In genomic region chr3R:27553921-27554320, dm6 we compare ENCODE assay signal across 1 fruit fly cellular context.
A peak's percentile ranks its signal among the peaks of the same experiment; 100 is the strongest.
TF ChIP-seq lines count a peak whose summit lies in the region.

No protein-coding gene starts in this region.

TF ChIP-seq in whole organism, embryonic, 481 proteins besides CTCF, POLR2A, EP300 and RAD21 (continued from another document and continues in another):
- TF ChIP-seq nmo (GFP tag; optimal IDR thresholded peaks at IDR 0.05; lab: Kevin White, UChicago) (peak; percentile 62), ap (GFP tag; IDR thresholded peaks at IDR 0.05; lab: Robert Waterston, UW) (peak; percentile 50), luna (GFP tag; optimal IDR thresholded peaks at IDR 0.05; lab: Kevin White, UChicago) (no peak), sc (optimal IDR thresholded peaks at IDR 0.05; lab: Kevin White, UChicago) (no peak), sc (GFP tag; optimal IDR thresholded peaks at IDR 0.05; lab: Kevin White, UChicago) (peak; percentile 7), Asciz (GFP tag; optimal IDR thresholded peaks at IDR 0.05; lab: Kevin White, UChicago) (peak; percentile 67), Side (GFP tag; optimal IDR thresholded peaks at IDR 0.05; lab: Kevin White, UChicago) (peak; percentile 13), prd (optimal IDR thresholded peaks at IDR 0.05; lab: Kevin White, UChicago) (no peak), prd (GFP tag; IDR thresholded peaks at IDR 0.05; lab: Robert Waterston, UW) (peak; percentile 75), CG11504 (tag; optimal IDR thresholded peaks at IDR 0.05; lab: Kevin White, UChicago) (peak; percentile 77), CG17829 (tag; optimal IDR thresholded peaks at IDR 0.05; lab: Kevin White, UChicago) (peak; percentile 65), CG9609 (GFP tag; optimal IDR thresholded peaks at IDR 0.05; lab: Kevin White, UChicago) (peak; percentile 6), CG9437 (GFP tag; optimal IDR thresholded peaks at IDR 0.05; lab: Kevin White, UChicago) (peak; percentile 2), CG10366 (GFP tag; IDR thresholded peaks at IDR 0.05; lab: Robert Waterston, UW) (peak; percentile 68), dysf (GFP tag; IDR thresholded peaks at IDR 0.05; lab: Robert Waterston, UW) (no peak), CG18599 (GFP tag; optimal IDR thresholded peaks at IDR 0.05; lab: Kevin White, UChicago) (peak; percentile 52), croc (GFP tag; conservative IDR thresholded peaks at IDR 0.05; lab: Robert Waterston, UW) (0 out of 3 replicates have a peak, but pooled peaks have one; percentile 18), CG5245 (GFP tag; optimal IDR thresholded peaks at IDR 0.05; lab: Kevin White, UChicago) (peak; percentile 47), Lpt (GFP tag; optimal IDR thresholded peaks at IDR 0.05; lab: Kevin White, UChicago) (no peak), gcm (GFP tag; optimal IDR thresholded peaks at IDR 0.05; lab: Kevin White, UChicago) (peak; percentile 26), CG14014 (GFP tag; IDR thresholded peaks at IDR 0.05; lab: Robert Waterston, UW) (no peak), ci (GFP tag; IDR thresholded peaks at IDR 0.05; lab: Robert Waterston, UW) (peak; percentile 82), CG11398 (GFP tag; optimal IDR thresholded peaks at IDR 0.05; lab: Kevin White, UChicago) (no peak), Hr51 (GFP tag; optimal IDR thresholded peaks at IDR 0.05; lab: Kevin White, UChicago) (peak in 1 of 2 experiments; percentile 77), Rx (GFP tag; IDR thresholded peaks at IDR 0.05; lab: Robert Waterston, UW) (peak; percentile 60), zfh1 (GFP tag; IDR thresholded peaks at IDR 0.05; lab: Robert Waterston, UW) (peak; percentile 68; the same call in 2 of the 3 replicates), lab (GFP tag; optimal IDR thresholded peaks at IDR 0.05; lab: Kevin White, UChicago) (no peak), tap (tag; optimal IDR thresholded peaks at IDR 0.05; lab: Kevin White, UChicago) (peak; percentile 39), CG1602 (GFP tag; optimal IDR thresholded peaks at IDR 0.05; lab: Kevin White, UChicago) (peak; percentile 34), CG3726 (GFP tag; IDR thresholded peaks at IDR 0.05; lab: Robert Waterston, UW) (0 out of 3 replicates have a peak, but pooled peaks have one; percentile 30), ssp (GFP tag; IDR thresholded peaks at IDR 0.05; lab: Robert Waterston, UW) (peak; percentile 47), CG10209 (GFP tag; optimal IDR thresholded peaks at IDR 0.05; lab: Kevin White, UChicago) (peak; percentile 10), sug (tag; optimal IDR thresholded peaks at IDR 0.05; lab: Kevin White, UChicago) (no peak), otp (GFP tag; IDR thresholded peaks at IDR 0.05; lab: Robert Waterston, UW) (0 out of 3 replicates have a peak, but pooled peaks have one; percentile 29), jumu (GFP tag; optimal IDR thresholded peaks at IDR 0.05; lab: Kevin White, UChicago) (no peak), grau (tag; optimal IDR thresholded peaks at IDR 0.05; lab: Kevin White, UChicago) (peak; percentile 50), shn (GFP tag; optimal IDR thresholded peaks at IDR 0.05; lab: Kevin White, UChicago) (no peak), nom (GFP tag; optimal IDR thresholded peaks at IDR 0.05; lab: Kevin White, UChicago) (no peak), row (GFP tag; IDR thresholded peaks at IDR 0.05; lab: Robert Waterston, UW) (peak; percentile 66), Six4 (GFP tag; optimal IDR thresholded peaks at IDR 0.05; lab: Kevin White, UChicago) (peak; percentile 23), CG3847 (GFP tag; IDR thresholded peaks at IDR 0.05; lab: Robert Waterston, UW) (0 out of 2 replicates have a peak, but pooled peaks have one; percentile 27), Ada2b (GFP tag; IDR thresholded peaks at IDR 0.05; lab: Robert Waterston, UW) (peak; percentile 32; the same call in 1 of the 2 replicates), NfI (GFP tag; optimal IDR thresholded peaks at IDR 0.05; lab: Kevin White, UChicago) (peak; percentile 22), CG12391 (tag; optimal IDR thresholded peaks at IDR 0.05; lab: Kevin White, UChicago) (peak; percentile 64), CG13424 (tag; optimal IDR thresholded peaks at IDR 0.05; lab: Kevin White, UChicago) (peak; percentile 52), CG12942 (GFP tag; optimal IDR thresholded peaks at IDR 0.05; lab: Kevin White, UChicago) (peak; percentile 16), jing (GFP tag; optimal IDR thresholded peaks at IDR 0.05; lab: Kevin White, UChicago) (peak; percentile 18), CrebB (tag; optimal IDR thresholded peaks at IDR 0.05; lab: Kevin White, UChicago) (no peak), sisA (GFP tag; IDR thresholded peaks at IDR 0.05; lab: Robert Waterston, UW) (peak; percentile 73), Blimp-1 (GFP tag; optimal IDR thresholded peaks at IDR 0.05; lab: Kevin White, UChicago) (peak; percentile 67), Xrp1 (GFP tag; IDR thresholded peaks at IDR 0.05; lab: Robert Waterston, UW) (peak; percentile 77), CG4424 (GFP tag; optimal IDR thresholded peaks at IDR 0.05; lab: Kevin White, UChicago) (peak; percentile 60), MESR4 (GFP tag; optimal IDR thresholded peaks at IDR 0.05; lab: Kevin White, UChicago) (no peak), CG18262 (tag; optimal IDR thresholded peaks at IDR 0.05; lab: Kevin White, UChicago) (peak; percentile 53), chif (GFP tag; optimal IDR thresholded peaks at IDR 0.05; lab: Kevin White, UChicago) (peak; percentile 17 to 44), CG12659 (GFP tag; optimal IDR thresholded peaks at IDR 0.05; lab: Kevin White, UChicago) (peak; percentile 1), CG17385 (GFP tag; optimal IDR thresholded peaks at IDR 0.05; lab: Kevin White, UChicago) (peak; percentile 51), Awh (GFP tag; IDR thresholded peaks at IDR 0.05; lab: Robert Waterston, UW) (0 out of 2 replicates have a peak, but pooled peaks have one; percentile 45), stc (GFP tag; IDR thresholded peaks at IDR 0.05; lab: Robert Waterston, UW) (no peak), kah (GFP tag; optimal IDR thresholded peaks at IDR 0.05; lab: Kevin White, UChicago) (peak; percentile 18), CG1529 (GFP tag; optimal IDR thresholded peaks at IDR 0.05; lab: Kevin White, UChicago) (peak; percentile 25), CG1024 (GFP tag; IDR thresholded peaks at IDR 0.05; lab: Robert Waterston, UW) (0 out of 2 replicates have a peak, but pooled peaks have one; percentile 26), ATbp (GFP tag; optimal IDR thresholded peaks at IDR 0.05; lab: Kevin White, UChicago) (peak; percentile 59), onecut (GFP tag; IDR thresholded peaks at IDR 0.05; lab: Robert Waterston, UW) (peak; percentile 21; the same call in 1 of the 2 replicates), gro (GFP tag; optimal IDR thresholded peaks at IDR 0.05; lab: Kevin White, UChicago) (no peak), Med (GFP tag; lab: Kevin White, UChicago) (peak; percentile 84), CG17328 (GFP tag; IDR thresholded peaks at IDR 0.05; lab: Robert Waterston, UW) (peak; percentile 79), fd96Cb (tag; optimal IDR thresholded peaks at IDR 0.05; lab: Kevin White, UChicago) (peak; percentile 48), trem (tag; optimal IDR thresholded peaks at IDR 0.05; lab: Kevin White, UChicago) (peak; percentile 16), CG14667 (GFP tag; IDR thresholded peaks at IDR 0.05; lab: Robert Waterston, UW) (no peak), Eip74EF (GFP tag; optimal IDR thresholded peaks at IDR 0.05; lab: Kevin White, UChicago) (peak in 1 of 2 experiments; percentile 38), corto (GFP tag; optimal IDR thresholded peaks at IDR 0.05; lab: Kevin White, UChicago) (peak; percentile 3), aop (GFP tag; IDR thresholded peaks at IDR 0.05; lab: Robert Waterston, UW) (0 out of 2 replicates have a peak, but pooled peaks have one; percentile 31), az2 (GFP tag; optimal IDR thresholded peaks at IDR 0.05; lab: Kevin White, UChicago) (peak; percentile 38), CG10979 (tag; optimal IDR thresholded peaks at IDR 0.05; lab: Kevin White, UChicago) (peak; percentile 68), CG3407 (GFP tag; optimal IDR thresholded peaks at IDR 0.05; lab: Kevin White, UChicago) (peak; percentile 23), pan (optimal IDR thresholded peaks at IDR 0.05; lab: Kevin White, UChicago) (no peak), pan (GFP tag; optimal IDR thresholded peaks at IDR 0.05 in 1 of 2, IDR thresholded peaks at IDR 0.05 in 1 of 2) (peak in 1 of 2 experiments; percentile 68), E2f2 (GFP tag; IDR thresholded peaks at IDR 0.05; lab: Robert Waterston, UW) (peak; percentile 21; the same call in 1 of the 2 replicates), Xbp1 (GFP tag; optimal IDR thresholded peaks at IDR 0.05; lab: Kevin White, UChicago) (peak; percentile 59), CG12219 (GFP tag; optimal IDR thresholded peaks at IDR 0.05; lab: Kevin White, UChicago) (peak; percentile 17), CG10274 (GFP tag; optimal IDR thresholded peaks at IDR 0.05; lab: Kevin White, UChicago) (no peak), sim (GFP tag; IDR thresholded peaks at IDR 0.05; lab: Robert Waterston, UW) (0 out of 2 replicates have a peak, but pooled peaks have one; percentile 21), Camta (GFP tag; optimal IDR thresholded peaks at IDR 0.05; lab: Kevin White, UChicago) (peak; percentile 16), Oli (tag; optimal IDR thresholded peaks at IDR 0.05; lab: Kevin White, UChicago) (peak; percentile 50), Nf-YA (GFP tag; IDR thresholded peaks at IDR 0.05; lab: Robert Waterston, UW) (0 out of 2 replicates have a peak, but pooled peaks have one; percentile 38), CkIIα-i1 (GFP tag; IDR thresholded peaks at IDR 0.05; lab: Robert Waterston, UW) (no peak), CG31388 (GFP tag; optimal IDR thresholded peaks at IDR 0.05; lab: Kevin White, UChicago) (no peak), CG4854 (GFP tag; optimal IDR thresholded peaks at IDR 0.05; lab: Kevin White, UChicago) (no peak), H2.0 (GFP tag; IDR thresholded peaks at IDR 0.05; lab: Robert Waterston, UW) (peak; percentile 61), CG7556 (GFP tag; optimal IDR thresholded peaks at IDR 0.05; lab: Kevin White, UChicago) (peak; percentile 16), NC2α (GFP tag; optimal IDR thresholded peaks at IDR 0.05; lab: Kevin White, UChicago) (no peak), da (GFP tag; optimal IDR thresholded peaks at IDR 0.05; lab: Kevin White, UChicago) (no peak), CG3281 (GFP tag; optimal IDR thresholded peaks at IDR 0.05; lab: Kevin White, UChicago) (no peak), tup (GFP tag; optimal IDR thresholded peaks at IDR 0.05; lab: Kevin White, UChicago) (no peak), bsh (GFP tag; optimal IDR thresholded peaks at IDR 0.05; lab: Kevin White, UChicago) (peak; percentile 15 to 57), B-H1 (GFP tag; IDR thresholded peaks at IDR 0.05; lab: Robert Waterston, UW) (peak; percentile 32; the same call in 2 of the 3 replicates), lbe (GFP tag; optimal IDR thresholded peaks at IDR 0.05; lab: Kevin White, UChicago) (peak; percentile 60), ind (GFP tag; optimal IDR thresholded peaks at IDR 0.05; lab: Kevin White, UChicago) (peak; percentile 38), Dip3 (GFP tag; optimal IDR thresholded peaks at IDR 0.05; lab: Kevin White, UChicago) (no peak), CG13775 (GFP tag; optimal IDR thresholded peaks at IDR 0.05; lab: Kevin White, UChicago) (peak; percentile 28), Aef1 (GFP tag; IDR thresholded peaks at IDR 0.05; lab: Robert Waterston, UW) (0 out of 3 replicates have a peak, but pooled peaks have one; percentile 32), Dfd (GFP tag; optimal IDR thresholded peaks at IDR 0.05; lab: Kevin White, UChicago) (no peak), Mrtf (GFP tag; IDR thresholded peaks at IDR 0.05; lab: Robert Waterston, UW) (no peak), sna (GFP tag; IDR thresholded peaks at IDR 0.05; lab: Robert Waterston, UW; ENCODE audit: partially characterized antibody) (no peak), vvl (GFP tag; IDR thresholded peaks at IDR 0.05; lab: Robert Waterston, UW) (peak; percentile 80), org-1 (GFP tag; optimal IDR thresholded peaks at IDR 0.05; lab: Kevin White, UChicago) (peak; percentile 8), CG30403 (GFP tag; optimal IDR thresholded peaks at IDR 0.05; lab: Kevin White, UChicago) (peak; percentile 58), pros (GFP tag; optimal IDR thresholded peaks at IDR 0.05; lab: Kevin White, UChicago) (no peak), lola (GFP tag; optimal IDR thresholded peaks at IDR 0.05; lab: Kevin White, UChicago) (peak in 1 of 3 experiments; percentile 34), schlank (tag; optimal IDR thresholded peaks at IDR 0.05; lab: Kevin White, UChicago) (no peak), CG4404 (GFP tag; IDR thresholded peaks at IDR 0.05; lab: Robert Waterston, UW) (peak; percentile 45; the same call in 1 of the 2 replicates), chn (GFP tag; optimal IDR thresholded peaks at IDR 0.05; lab: Kevin White, UChicago) (no peak), ems (GFP tag; optimal IDR thresholded peaks at IDR 0.05; lab: Kevin White, UChicago) (peak; percentile 2), amos (GFP tag; IDR thresholded peaks at IDR 0.05; lab: Robert Waterston, UW; ENCODE audit: partially characterized antibody) (no peak), lilli (GFP tag; optimal IDR thresholded peaks at IDR 0.05; lab: Kevin White, UChicago) (peak; percentile 29), CG12236 (GFP tag; optimal IDR thresholded peaks at IDR 0.05; lab: Kevin White, UChicago) (no peak), CG14710 (tag; optimal IDR thresholded peaks at IDR 0.05; lab: Kevin White, UChicago) (peak; percentile 43), Poxn (GFP tag; IDR thresholded peaks at IDR 0.05; lab: Robert Waterston, UW) (no peak), unpg (GFP tag; optimal IDR thresholded peaks at IDR 0.05; lab: Kevin White, UChicago) (peak; percentile 65), CG10654 (GFP tag; optimal IDR thresholded peaks at IDR 0.05; lab: Kevin White, UChicago) (peak; percentile 20), gem (tag; optimal IDR thresholded peaks at IDR 0.05; lab: Kevin White, UChicago) (peak; percentile 74), CG10267 (tag; optimal IDR thresholded peaks at IDR 0.05; lab: Kevin White, UChicago) (peak; percentile 45), CG31224 (GFP tag; IDR thresholded peaks at IDR 0.05; lab: Robert Waterston, UW) (no peak; the same call in 1 of the 2 replicates), Sox102F (GFP tag; optimal IDR thresholded peaks at IDR 0.05; lab: Kevin White, UChicago) (peak; percentile 83), dati (GFP tag; IDR thresholded peaks at IDR 0.05; lab: Robert Waterston, UW) (no peak), Ptx1 (GFP tag; IDR thresholded peaks at IDR 0.05; lab: Robert Waterston, UW) (peak; percentile 62), hkb (optimal IDR thresholded peaks at IDR 0.05; lab: Kevin White, UChicago) (no peak), hkb (GFP tag; IDR thresholded peaks at IDR 0.05; lab: Robert Waterston, UW) (peak; percentile 76), dmrt11E (tag; optimal IDR thresholded peaks at IDR 0.05; lab: Kevin White, UChicago) (peak; percentile 49), al (GFP tag; IDR thresholded peaks at IDR 0.05; lab: Robert Waterston, UW) (no peak)
